Fruit fly (Drosophila melanogaster): Measurements from ENCODE around the gene CG44532.

CG44532 gene

DNA sequence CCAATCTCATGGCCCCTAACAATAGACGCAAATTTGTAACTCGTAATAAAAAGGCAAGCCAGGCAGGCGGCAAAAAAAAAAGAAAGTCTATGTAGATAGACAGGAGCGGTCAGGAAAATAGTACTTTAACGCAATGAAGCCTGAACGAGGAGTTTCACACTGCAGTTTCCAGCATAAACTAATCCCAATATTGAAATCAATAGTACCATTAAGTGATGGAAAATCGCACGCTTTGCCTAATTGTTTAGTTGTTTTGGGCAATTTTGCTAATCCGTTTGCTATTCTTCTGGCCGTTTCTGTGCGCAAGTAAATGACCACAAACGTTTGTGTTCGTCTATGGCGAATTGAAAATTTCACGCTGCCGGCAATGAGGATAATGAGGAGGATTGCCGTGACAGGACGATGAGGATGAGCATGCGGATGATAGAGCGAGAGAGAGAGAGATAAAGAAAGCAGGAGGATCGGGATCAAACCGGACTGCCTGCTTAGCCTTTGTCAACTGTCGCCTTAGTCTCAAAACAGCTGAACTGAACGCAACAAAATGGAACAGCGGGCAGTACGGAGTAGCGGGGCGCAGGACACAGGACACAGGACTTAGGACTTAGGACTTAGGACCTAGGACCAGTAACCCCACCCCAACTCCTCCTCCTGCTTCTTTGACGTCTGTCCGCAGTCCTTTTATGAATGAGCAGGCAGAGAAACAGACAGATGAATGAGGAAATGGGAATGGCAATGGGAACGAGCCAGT lies 34.5 kb upstream of the CG44532 start (continued):
- TF ChIP-seq CG7839 (tag; optimal IDR thresholded peaks at IDR 0.05) (peak; percentile 40), CG6683 (GFP tag; optimal IDR thresholded peaks at IDR 0.05) (no peak), sens-2 (GFP tag; IDR thresholded peaks at IDR 0.05) (no peak), oc (tag; optimal IDR thresholded peaks at IDR 0.05) (no peak), Ada2b (GFP tag; IDR thresholded peaks at IDR 0.05) (0 out of 2 replicates have a peak, but pooled peaks have one; percentile 22), dpn (GFP tag; optimal IDR thresholded peaks at IDR 0.05) (peak in 1 of 2 experiments; percentile 19), Ets65A (GFP tag) (peak; percentile 27), CG8924 (tag; optimal IDR thresholded peaks at IDR 0.05) (no peak), bab2 (GFP tag; optimal IDR thresholded peaks at IDR 0.05) (peak; percentile 7), ci (GFP tag; IDR thresholded peaks at IDR 0.05) (0 out of 3 replicates have a peak, but pooled peaks have one; percentile 13), fd102C (GFP tag; optimal IDR thresholded peaks at IDR 0.05) (no peak), CG30020 (tag; optimal IDR thresholded peaks at IDR 0.05) (no peak), bsh (GFP tag; optimal IDR thresholded peaks at IDR 0.05) (peak in 1 of 2 experiments; percentile 20), CG9437 (GFP tag; optimal IDR thresholded peaks at IDR 0.05) (no peak), hkb (optimal IDR thresholded peaks at IDR 0.05) (no peak), hkb (GFP tag; IDR thresholded peaks at IDR 0.05) (peak; percentile 21; the same call in 1 of the 2 replicates), tup (GFP tag; optimal IDR thresholded peaks at IDR 0.05) (no peak), dmrt11E (tag; optimal IDR thresholded peaks at IDR 0.05) (no peak), D (optimal IDR thresholded peaks at IDR 0.05) (peak; percentile 85), D (GFP tag; optimal IDR thresholded peaks at IDR 0.05) (no peak), CG14710 (tag; optimal IDR thresholded peaks at IDR 0.05) (no peak), crol (GFP tag; IDR thresholded peaks at IDR 0.05) (no peak), ap (GFP tag; IDR thresholded peaks at IDR 0.05) (no peak), CG17385 (GFP tag; optimal IDR thresholded peaks at IDR 0.05) (no peak), az2 (GFP tag; optimal IDR thresholded peaks at IDR 0.05) (peak; percentile 2), Side (GFP tag; optimal IDR thresholded peaks at IDR 0.05) (no peak), schlank (tag; optimal IDR thresholded peaks at IDR 0.05) (no peak), CG13894 (tag; optimal IDR thresholded peaks at IDR 0.05) (no peak), pfk (GFP tag; optimal IDR thresholded peaks at IDR 0.05) (no peak), CG7271 (tag; optimal IDR thresholded peaks at IDR 0.05) (no peak), HLH3B (GFP tag; IDR thresholded peaks at IDR 0.05) (0 out of 2 replicates have a peak, but pooled peaks have one; percentile 18), Kr (GFP tag; optimal IDR thresholded peaks at IDR 0.05) (peak; percentile 56), pho (GFP tag; optimal IDR thresholded peaks at IDR 0.05) (no peak), Ptx1 (GFP tag; IDR thresholded peaks at IDR 0.05) (peak; percentile 38; the same call in 1 of the 2 replicates), kah (GFP tag; optimal IDR thresholded peaks at IDR 0.05) (no peak), phol (tag; optimal IDR thresholded peaks at IDR 0.05) (peak; percentile 31), B-H1 (GFP tag; IDR thresholded peaks at IDR 0.05) (no peak), CG15601 (tag; optimal IDR thresholded peaks at IDR 0.05) (no peak), CG17328 (GFP tag; IDR thresholded peaks at IDR 0.05) (no peak), CG7556 (GFP tag; optimal IDR thresholded peaks at IDR 0.05) (no peak), cwo (GFP tag; optimal IDR thresholded peaks at IDR 0.05) (no peak), ranshi (GFP tag; IDR thresholded peaks at IDR 0.05) (0 out of 2 replicates have a peak, but pooled peaks have one; percentile 15), CG6813 (GFP tag; optimal IDR thresholded peaks at IDR 0.05) (no peak), ab (GFP tag; optimal IDR thresholded peaks at IDR 0.05) (no peak), CG1024 (GFP tag; IDR thresholded peaks at IDR 0.05) (no peak), sob (GFP tag; IDR thresholded peaks at IDR 0.05) (no peak), CTCF (GFP tag; optimal IDR thresholded peaks at IDR 0.05) (no peak), Gsc (GFP tag; IDR thresholded peaks at IDR 0.05) (no peak), CG42726 (GFP tag; IDR thresholded peaks at IDR 0.05; ENCODE audit: partially characterized antibody) (no peak), sens (GFP tag) (peak; percentile 67), cad (GFP tag; optimal IDR thresholded peaks at IDR 0.05) (no peak)
